Worm (Caenorhabditis elegans) whole organism, young adult: ENCODE measurements around the gene ulp-1.

Source experiments
- D2030.7 ChIP-seq: fragments of 200-800 bp; sonication (Bioruptor generic); IDR thresholded peaks from 2 replicates; pipeline ENCODE4 v1.3.6; 2022; ENCODE audit warnings: missing genetic modification reagents, missing genetic modification characterization, missing compliant biosample characterization
- F23B12.7 ChIP-seq: sonication (generic microtip); optimal IDR thresholded peaks from 2 replicates; lab custom pipeline; 2017; ENCODE audit warnings: missing genetic modification characterization, mild to moderate bottlenecking, missing compliant biosample characterization, antibody characterized with exemption, moderate library complexity; ENCODE audit not compliant: insufficient read depth
- F33H1.4 ChIP-seq: fragments of 200-800 bp; sonication (Bioruptor generic); IDR thresholded peaks from 2 replicates; pipeline ENCODE4 v1.3.6; 2022; ENCODE audit warnings: missing genetic modification reagents, missing genetic modification characterization, missing compliant biosample characterization
- F49E8.2 ChIP-seq: sonication (generic microtip); optimal IDR thresholded peaks from 3 replicates; lab custom pipeline; 2017; ENCODE audit warnings: missing genetic modification characterization, mild to moderate bottlenecking, missing compliant biosample characterization, antibody characterized with exemption, moderate library complexity; ENCODE audit not compliant: insufficient read depth
- Y67H2A.10 ChIP-seq: fragments of 200-800 bp; sonication (Bioruptor generic); conservative IDR thresholded peaks from 2 replicates; pipeline ENCODE4 v1.3.6; 2022; ENCODE audit warnings: missing genetic modification reagents, missing genetic modification characterization, missing compliant biosample characterization
- ZK185.1 ChIP-seq: sonication (generic microtip); optimal IDR thresholded peaks from 2 replicates; lab custom pipeline; 2016; ENCODE audit warnings: mild to moderate bottlenecking, missing genetic modification characterization, missing compliant biosample characterization; ENCODE audit not compliant: poor library complexity, severe bottlenecking
- ama-1 ChIP-seq, 3 experiments: fragments of 150-350 bp in 1 of 3; sonication (generic microtip) in 2 of 3; optimal IDR thresholded peaks; 2 replicates each; lab custom pipeline; 2014 to 2018; ENCODE audit warnings: missing biosample characterization in 2 of 3, missing genetic modification characterization in 2 of 3, missing genetic modification reagents in 2 of 3
- athp-1 ChIP-seq: sonication (generic microtip); optimal IDR thresholded peaks from 2 replicates; lab custom pipeline; 2017; ENCODE audit warnings: mild to moderate bottlenecking, missing genetic modification characterization, missing compliant biosample characterization
- ceh-40 ChIP-seq: fragments of 200-800 bp; sonication (Bioruptor generic); IDR thresholded peaks from 2 replicates; pipeline ENCODE4 v1.3.6; 2022; ENCODE audit warnings: missing genetic modification characterization, missing compliant biosample characterization
- ceh-58 ChIP-seq: fragments of 200-800 bp; sonication (Bioruptor generic); IDR thresholded peaks from 2 replicates; pipeline ENCODE4 v1.3.6; 2022; ENCODE audit warnings: missing genetic modification characterization, missing compliant biosample characterization
- die-1 ChIP-seq: sonication (generic microtip); optimal IDR thresholded peaks from 2 replicates; lab custom pipeline; 2016; ENCODE audit warnings: missing genotype, mild to moderate bottlenecking, missing genetic modification characterization, missing compliant biosample characterization
- ets-4 ChIP-seq: fragments of 200-800 bp; sonication (Bioruptor generic); optimal IDR thresholded peaks from 2 replicates; lab custom pipeline; 2018; ENCODE audit warnings: mild to moderate bottlenecking, missing genetic modification characterization, missing compliant biosample characterization
- lin-26 ChIP-seq: fragments of 200-800 bp; sonication (Bioruptor generic); IDR thresholded peaks from 2 replicates; pipeline ENCODE4 v1.3.6; 2022; ENCODE audit warnings: missing genetic modification reagents, missing genetic modification characterization, missing compliant biosample characterization
- lin-54 ChIP-seq: fragments of 200-800 bp; sonication (Bioruptor generic); optimal IDR thresholded peaks from 2 replicates; lab custom pipeline; 2018; ENCODE audit warnings: mild to moderate bottlenecking, missing genetic modification characterization, missing compliant biosample characterization
- madf-3 ChIP-seq: fragments of 200-800 bp; sonication (Bioruptor generic); IDR thresholded peaks from 2 replicates; pipeline ENCODE4 v1.3.6; 2022; ENCODE audit warnings: missing genetic modification reagents, missing genetic modification characterization, missing compliant biosample characterization
- mes-4 ChIP-seq: sonication (generic microtip); optimal IDR thresholded peaks from 2 replicates; lab custom pipeline; 2016; ENCODE audit warnings: missing genotype, missing genetic modification characterization, missing compliant biosample characterization
- nfya-1 ChIP-seq: sonication (generic microtip); optimal IDR thresholded peaks from 2 replicates; lab custom pipeline; 2017; ENCODE audit warnings: antibody characterized with exemption, missing compliant biosample characterization, missing genetic modification characterization, borderline replicate concordance; ENCODE audit not compliant: insufficient read depth
- nhr-27 ChIP-seq: fragments of 200-800 bp; sonication (Bioruptor generic); optimal IDR thresholded peaks from 2 replicates; lab custom pipeline; 2018; ENCODE audit warnings: mild to moderate bottlenecking, missing genetic modification characterization, moderate library complexity, missing compliant biosample characterization
- pbrm-1 ChIP-seq: fragments of 200-800 bp; sonication (Bioruptor generic); IDR thresholded peaks from 2 replicates; pipeline ENCODE4 v1.3.6; 2022; ENCODE audit warnings: missing genetic modification reagents, missing genetic modification characterization, missing compliant biosample characterization
- rcor-1 ChIP-seq: fragments of 200-800 bp; sonication (Bioruptor generic); IDR thresholded peaks from 2 replicates; pipeline ENCODE4 v1.3.6; 2022; ENCODE audit warnings: missing genetic modification reagents, missing genetic modification characterization, missing compliant biosample characterization
- rpc-1 ChIP-seq, 2 experiments: fragments of 150-350 bp in 1 of 2; sonication (generic microtip) in 1 of 2; optimal IDR thresholded peaks; 2 replicates each; lab custom pipeline; 2014 to 2018; ENCODE audit warnings: missing biosample characterization in 1 of 2, missing genetic modification characterization in 1 of 2, missing genetic modification reagents in 1 of 2, missing genotype in 1 of 2
- snpc-1.1 ChIP-seq: sonication (generic microtip); optimal IDR thresholded peaks from 2 replicates; lab custom pipeline; 2017; ENCODE audit warnings: missing genetic modification characterization, mild to moderate bottlenecking, missing compliant biosample characterization, antibody characterized with exemption, moderate library complexity, missing genotype, missing genetic modification reagents; ENCODE audit not compliant: insufficient read depth
- snpc-1.3 ChIP-seq: sonication (generic microtip); optimal IDR thresholded peaks from 2 replicates; lab custom pipeline; 2017; ENCODE audit warnings: missing genetic modification characterization, mild to moderate bottlenecking, missing compliant biosample characterization, antibody characterized with exemption, moderate library complexity, missing genotype, missing genetic modification reagents; ENCODE audit not compliant: insufficient read depth
- tlf-1 ChIP-seq: fragments of 200-800 bp; sonication (Bioruptor generic); optimal IDR thresholded peaks from 2 replicates; lab custom pipeline; 2018; ENCODE audit warnings: mild to moderate bottlenecking, missing genetic modification characterization, missing compliant biosample characterization
- unc-130 ChIP-seq: sonication (generic microtip); optimal IDR thresholded peaks from 2 replicates; lab custom pipeline; 2016; ENCODE audit warnings: missing genetic modification reagents, missing genetic modification characterization, missing compliant biosample characterization
- unc-62 ChIP-seq: fragments of 150-350 bp; optimal IDR thresholded peaks from 2 replicates; lab custom pipeline; 2014; ENCODE audit warnings: missing biosample characterization, missing genetic modification reagents, missing genetic modification characterization
- ztf-3 ChIP-seq: fragments of 200-800 bp; sonication (Bioruptor generic); optimal IDR thresholded peaks from 2 replicates; lab custom pipeline; 2018; ENCODE audit warnings: mild to moderate bottlenecking, missing genetic modification characterization, missing compliant biosample characterization

ulp-1 gene

ce11 chrIII:5124385-5124784 lies 45.2 kb downstream of the ulp-1 start:
- TF ChIP-seq rcor-1 (GFP tag; lab: Robert Waterston, UW) (no peak), snpc-1.3 (tag; lab: Kevin White, UChicago) (no peak), unc-62 (GFP tag; lab: Kevin White, UChicago) (peak; percentile 87), nfya-1 (tag; lab: Kevin White, UChicago) (no peak), F23B12.7 (tag; lab: Kevin White, UChicago) (no peak), D2030.7 (no peak)

ce11 chrIII:5120593-5120992 lies 49.0 kb downstream of the ulp-1 start:
- TF ChIP-seq ceh-58 (GFP tag; lab: Robert Waterston, UW): no peak
- no peak for TF ChIP-seq ets-4 (GFP tag; lab: Kevin White, UChicago)
- TF ChIP-seq Y67H2A.10: no peak
- no peak for TF ChIP-seq athp-1 (tag; lab: Kevin White, UChicago)
- TF ChIP-seq F33H1.4 (GFP tag; lab: Robert Waterston, UW): no peak
- TF ChIP-seq lin-26 (GFP tag; lab: Robert Waterston, UW): no peak
- TF ChIP-seq lin-54 (GFP tag; lab: Kevin White, UChicago): no peak
- no peak for TF ChIP-seq snpc-1.1
- no peak for TF ChIP-seq F49E8.2
- TF ChIP-seq ztf-3 (GFP tag; lab: Kevin White, UChicago): no peak
- TF ChIP-seq unc-130 (GFP tag; lab: Kevin White, UChicago): no peak
- no peak for TF ChIP-seq rpc-1 (optimal IDR thresholded peaks at IDR 0.05; lab: Kevin White, UChicago)
- no peak for TF ChIP-seq rpc-1 (tag; optimal IDR thresholded peaks at IDR 0.05; lab: Kevin White, UChicago)

ce11 chrIII:5119063-5119462 lies 50.5 kb downstream of the ulp-1 start:
- TF ChIP-seq pbrm-1 (no peak), die-1 (no peak), ceh-40 (no peak), F23B12.7 (tag; lab: Kevin White, UChicago) (no peak), tlf-1 (GFP tag; lab: Kevin White, UChicago) (no peak), lin-54 (GFP tag; lab: Kevin White, UChicago) (no peak), ama-1 (optimal IDR thresholded peaks at IDR 0.05; lab: Kevin White, UChicago) (no peak), ama-1 (GFP tag; optimal IDR thresholded peaks at IDR 0.05; lab: Kevin White, UChicago) (no peak), mes-4 (tag; lab: Kevin White, UChicago) (no peak), nhr-27 (tag; lab: Kevin White, UChicago) (no peak), ZK185.1 (no peak), madf-3 (GFP tag; lab: Robert Waterston, UW) (no peak), snpc-1.3 (tag; lab: Kevin White, UChicago) (no peak)
